Worm (Caenorhabditis elegans) whole organism, L4/young adult: ENCODE results near the gene C17C3.6.
"Not testable (repeated sequence)": the region's sequence is repeated elsewhere in the genome, so short reads cannot be mapped to it uniquely, and the experiment has no call there.

Source experiments
- W03F9.2 ChIP-seq: fragments of 150-350 bp; optimal IDR thresholded peaks from 2 replicates; lab custom pipeline; 2014; ENCODE audit warnings: missing biosample characterization, missing genetic modification characterization
- dao-5 ChIP-seq: sonication (generic microtip); optimal IDR thresholded peaks from 2 replicates; lab custom pipeline; 2016; ENCODE audit warnings: missing genotype, missing genetic modification characterization, moderate library complexity, missing compliant biosample characterization
- him-1 ChIP-seq: sonication (generic microtip); optimal IDR thresholded peaks from 2 replicates; lab custom pipeline; 2016; ENCODE audit warnings: missing genotype, missing genetic modification reagents, missing genetic modification characterization, missing compliant biosample characterization

The C17C3.6 gene

DNA sequence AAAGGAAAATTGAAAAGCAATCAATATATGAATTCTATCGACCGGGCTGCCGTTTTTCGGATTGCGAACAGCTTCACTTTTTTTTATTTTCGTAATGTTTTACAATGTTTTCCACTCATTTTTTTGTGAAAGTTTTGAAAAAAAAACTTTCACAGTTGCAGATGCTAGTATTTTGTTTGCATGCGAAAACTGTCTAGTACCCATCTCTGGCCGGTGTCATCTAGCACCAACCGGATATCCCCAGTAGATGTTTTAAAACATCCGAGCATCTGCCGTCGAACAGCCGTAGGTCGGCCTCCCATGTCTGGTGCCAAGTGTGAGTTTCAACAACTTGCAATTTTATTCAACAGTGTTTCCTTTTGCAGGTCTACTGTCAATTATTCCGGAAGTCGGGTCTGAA, 28.4 kb upstream of the C17C3.6 start, which contains the start of gene ZK177.12:
ZK177.12 (plus strand) TSS at position 301 of the 400 bp plus-strand sequence.
- no peak for TF ChIP-seq W03F9.2 (tag; lab: Kevin White, UChicago)

- no peak for TF ChIP-seq him-1 (tag; lab: Kevin White, UChicago)
- no peak for TF ChIP-seq dao-5 (tag; lab: Kevin White, UChicago)
- TF ChIP-seq W03F9.2 (tag; lab: Kevin White, UChicago) = no peak
Measured at ce11 chrII:5522637-5523036, 27.2 kb upstream of the C17C3.6 start, which contains the start of gene ZK177.11. Gene ZK177.11 (plus strand): TSS chrII:5522937.

- no peak for TF ChIP-seq W03F9.2 (tag; lab: Kevin White, UChicago)
Measured at ce11 chrII:5525297-5525696, 24.5 kb upstream of the C17C3.6 start, which contains the start of gene tbx-35. Gene tbx-35 (minus strand): TSS chrII:5525397.

DNA sequence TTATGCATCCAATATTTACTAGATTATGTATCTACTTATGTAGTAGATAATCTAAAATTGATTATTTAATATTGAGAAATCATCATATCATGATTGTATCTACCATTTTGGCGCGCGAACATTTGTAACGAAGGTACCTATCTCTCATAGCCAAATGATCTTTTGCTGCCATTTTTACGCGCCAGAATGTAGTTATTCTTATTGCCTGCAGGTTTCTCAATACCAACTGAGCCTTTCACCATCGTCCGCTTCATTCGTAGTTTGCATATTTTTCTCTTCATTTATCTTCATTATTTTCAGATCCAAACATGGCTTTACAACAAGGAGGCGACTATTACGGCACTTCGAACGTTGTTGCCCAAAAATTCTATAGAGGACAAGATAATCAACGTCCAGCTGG, 22.0 kb upstream of the C17C3.6 start, which contains the start of gene ZK177.1:
ZK177.1 (plus strand) TSS at position 301 of the 400 bp plus-strand sequence.
- no peak for TF ChIP-seq dao-5 (tag; lab: Kevin White, UChicago)
- no peak for TF ChIP-seq W03F9.2 (tag; lab: Kevin White, UChicago)
- no peak for TF ChIP-seq him-1 (tag; lab: Kevin White, UChicago)

DNA sequence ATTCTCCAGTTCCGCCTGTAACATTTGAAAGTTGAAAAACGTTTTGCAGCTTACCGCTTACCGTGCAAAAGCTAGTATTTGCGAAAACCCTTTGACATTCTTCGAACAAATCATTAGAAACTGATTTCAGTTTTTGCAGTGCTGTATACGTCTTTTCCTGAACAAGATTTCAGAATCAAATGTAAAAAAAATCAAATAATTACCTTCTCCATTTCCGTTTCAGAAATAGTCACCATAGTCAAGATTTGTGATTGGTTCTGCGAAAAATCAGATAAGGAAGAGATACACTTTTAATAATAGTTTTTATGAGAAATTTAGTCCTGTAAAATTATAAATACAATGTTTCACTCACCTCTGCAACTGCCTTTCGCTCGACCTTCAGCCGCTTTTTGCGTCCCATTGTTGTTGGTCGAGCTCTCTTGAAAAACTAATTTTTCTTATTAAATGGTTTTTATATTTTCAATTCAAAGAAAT, 18.0 kb upstream of the C17C3.6 start, which contains the start of gene C17C3.9:
C17C3.9 (minus strand) TSS at position 424 of the 474 bp plus-strand sequence.
- no peak for TF ChIP-seq him-1 (tag; lab: Kevin White, UChicago)
- TF ChIP-seq W03F9.2 (tag; lab: Kevin White, UChicago) = no peak
- no peak for TF ChIP-seq dao-5 (tag; lab: Kevin White, UChicago)

- TF ChIP-seq him-1 (tag; lab: Kevin White, UChicago) (no peak), W03F9.2 (tag; lab: Kevin White, UChicago) (no peak), dao-5 (tag; lab: Kevin White, UChicago) (no peak)
Measured at ce11 chrII:5533642-5534041, 16.2 kb upstream of the C17C3.6 start, which contains the start of gene hlh-26. Gene hlh-26 (minus strand): TSS chrII:5533742.

DNA sequence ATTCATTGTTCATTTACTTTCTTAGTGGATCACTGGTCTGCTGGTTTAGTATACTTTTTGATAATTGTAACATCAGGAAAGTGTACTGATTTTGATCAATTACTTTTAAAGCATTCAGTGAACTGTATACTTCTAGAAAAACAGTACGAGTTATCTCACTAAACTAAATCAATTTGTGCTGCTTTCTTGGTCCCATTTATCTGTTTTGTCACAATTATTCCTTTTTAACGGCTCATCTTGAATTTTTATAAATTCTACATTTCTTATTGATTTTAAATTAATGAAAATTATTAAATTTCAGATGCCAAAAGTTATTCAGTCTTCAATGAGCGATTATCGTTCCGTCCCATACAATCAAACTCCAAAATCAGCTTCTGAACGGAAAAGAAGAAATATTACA, 14.9 kb upstream of the C17C3.6 start, which contains the start of gene hlh-25:
hlh-25 (plus strand) TSS at position 301 of the 400 bp plus-strand sequence.
- TF ChIP-seq him-1, dao-5, W03F9.2 (tag; lab: Kevin White, UChicago): not testable (repeated sequence)

DNA sequence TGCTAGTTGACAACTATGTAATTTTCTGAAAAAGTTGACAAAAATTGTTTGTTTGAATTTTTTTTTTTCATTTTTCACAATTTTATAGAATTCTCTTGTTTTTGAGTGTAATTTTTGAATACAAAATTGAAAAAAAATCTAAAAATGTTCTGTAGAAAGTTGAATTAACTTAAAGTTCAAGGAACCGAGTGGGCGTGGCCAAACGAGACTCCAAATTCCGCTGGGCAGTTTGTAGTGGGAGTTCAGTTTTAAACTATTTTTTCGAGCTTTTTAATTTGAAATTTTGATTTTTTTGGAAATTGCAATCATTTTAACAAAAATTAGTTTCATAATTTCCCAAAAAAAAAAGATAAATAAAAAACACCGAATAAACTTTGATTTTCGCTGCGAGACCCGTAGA, 12.8 kb upstream of the C17C3.6 start:
- TF ChIP-seq W03F9.2 (tag; lab: Kevin White, UChicago) = no peak
- no peak for TF ChIP-seq him-1 (tag; lab: Kevin White, UChicago)
- TF ChIP-seq dao-5 (tag; lab: Kevin White, UChicago) = no peak

DNA sequence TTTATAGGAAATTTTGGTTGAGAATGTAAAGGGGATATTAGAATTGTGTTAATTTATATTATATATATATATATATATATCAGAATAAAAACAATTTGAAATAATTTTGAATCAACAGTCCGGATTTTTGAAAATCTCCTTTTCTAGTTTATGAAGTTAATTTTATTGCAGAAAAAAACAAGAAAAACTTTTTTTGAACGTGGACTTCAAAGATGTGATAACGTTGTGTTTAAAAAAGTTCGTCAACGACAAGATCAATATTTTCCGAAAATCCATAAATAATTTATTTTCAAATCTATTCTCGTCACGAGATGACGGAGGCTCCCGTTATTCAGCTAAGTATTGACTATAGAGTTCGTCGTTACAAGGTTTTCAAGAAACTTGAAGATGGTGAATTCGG, 12.3 kb upstream of the C17C3.6 start, which contains the start of gene C17C3.11:
C17C3.11 (plus strand) TSS at position 301 of the 400 bp plus-strand sequence.
- TF ChIP-seq W03F9.2 (tag; lab: Kevin White, UChicago) (no peak), dao-5 (tag; lab: Kevin White, UChicago) (no peak), him-1 (tag; lab: Kevin White, UChicago) (no peak)

DNA sequence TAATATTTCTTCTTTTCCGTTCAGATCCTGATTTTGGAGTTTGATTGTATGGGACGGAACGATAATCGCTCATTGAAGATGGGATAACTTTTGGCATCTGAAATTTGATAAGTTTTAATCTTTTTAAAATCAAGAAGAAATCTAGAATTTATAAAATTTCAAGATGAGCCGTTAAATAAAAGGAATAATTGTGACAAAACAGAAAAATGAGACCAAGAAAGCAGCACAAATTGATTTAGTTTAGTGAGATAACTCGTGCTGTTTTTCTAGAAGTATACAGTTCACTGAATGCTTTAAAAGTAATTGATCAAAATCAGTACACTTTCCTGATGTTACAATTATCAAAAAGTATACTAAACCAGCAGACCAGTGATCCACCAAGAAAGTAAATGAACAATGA, 9.7 kb upstream of the C17C3.6 start, which contains the start of gene hlh-27:
hlh-27 (minus strand) TSS at position 101 of the 400 bp plus-strand sequence.
- not testable (repeated sequence) for TF ChIP-seq him-1, dao-5, W03F9.2 (tag; lab: Kevin White, UChicago)

- no peak for TF ChIP-seq him-1 (tag; lab: Kevin White, UChicago)
- TF ChIP-seq W03F9.2 (tag; lab: Kevin White, UChicago) = no peak
- TF ChIP-seq dao-5 (tag; lab: Kevin White, UChicago) = no peak
Measured at ce11 chrII:5541685-5542084, 8.2 kb upstream of the C17C3.6 start, which contains the start of gene C17C3.24. Gene C17C3.24 (minus strand): TSS chrII:5541785.

- TF ChIP-seq W03F9.2 (tag; lab: Kevin White, UChicago) (peak; percentile 80), dao-5 (tag; lab: Kevin White, UChicago) (peak; percentile 89), him-1 (tag; lab: Kevin White, UChicago) (peak; percentile 98)
Measured at ce11 chrII:5543476-5544144, 6.2 kb upstream of the C17C3.6 start.

DNA sequence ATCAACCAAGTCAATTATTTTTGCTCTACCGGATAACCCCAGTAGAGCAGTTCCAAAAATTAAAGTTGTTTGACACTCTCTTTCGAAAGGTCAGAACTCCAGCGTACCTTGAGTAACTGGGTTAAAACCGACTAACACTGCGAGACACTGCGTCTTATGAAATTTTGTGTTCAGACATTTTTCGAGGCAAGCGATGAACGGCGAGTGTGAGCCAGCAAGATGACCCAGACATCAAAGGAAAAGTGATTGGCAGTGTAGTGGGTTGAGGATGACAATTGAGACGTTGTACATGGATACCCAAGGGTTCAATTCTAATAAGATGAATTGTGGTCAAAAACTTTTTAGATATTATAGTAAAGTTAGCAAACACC, 5.7 kb upstream of the C17C3.6 start:
- TF ChIP-seq dao-5 (tag; lab: Kevin White, UChicago) (no peak), W03F9.2 (tag; lab: Kevin White, UChicago) (no peak), him-1 (tag; lab: Kevin White, UChicago) (no peak)
